Worm (Caenorhabditis elegans) whole organism, early embryonic: ENCODE data around the gene F13A7.11.

ENCODE experiments used
- ama-1 ChIP-seq: fragments of 150-350 bp; optimal IDR thresholded peaks from 2 replicates; lab custom pipeline; 2014
- ceh-13 ChIP-seq: fragments of 200-800 bp; sonication (Bioruptor generic); optimal IDR thresholded peaks from 2 replicates; lab custom pipeline; 2018; ENCODE audit warnings: mild to moderate bottlenecking, missing genetic modification characterization, missing compliant biosample characterization
- hmbx-1 ChIP-seq: sonication (generic microtip); optimal IDR thresholded peaks from 2 replicates; lab custom pipeline; 2016; ENCODE audit warnings: mild to moderate bottlenecking, missing genetic modification characterization, missing compliant biosample characterization
- hmg-4 ChIP-seq: fragments of 200-800 bp; sonication (Bioruptor generic); optimal IDR thresholded peaks from 2 replicates; lab custom pipeline; 2018; ENCODE audit warnings: mild to moderate bottlenecking, missing genetic modification characterization, missing compliant biosample characterization
- pes-1 ChIP-seq: fragments of 200-800 bp; sonication (Bioruptor generic); IDR thresholded peaks from 2 replicates; pipeline ENCODE4 v1.3.6; 2022; ENCODE audit warnings: missing genetic modification reagents, missing genetic modification characterization, missing compliant biosample characterization

ce11 chrV:16351757-16352156 lies 43.3 kb downstream of the F13A7.11 start:
- TF ChIP-seq ceh-13 (GFP tag; lab: Kevin White, UChicago) (no peak), ama-1 (no peak), pes-1 (GFP tag; lab: Robert Waterston, UW) (no peak), hmbx-1 (tag; lab: Kevin White, UChicago) (no peak), hmg-4 (GFP tag; lab: Kevin White, UChicago) (no peak)
